Fruit fly (Drosophila melanogaster): ENCODE measurements around the gene TfIIB.

dm6 chr2L:10437317-10437716, 6.2 kb downstream of the TfIIB start, which contains the start of gene STUB1:
- no peak for TF ChIP-seq sima (GFP tag; optimal IDR thresholded peaks at IDR 0.05)
- peak; percentile 96 for TF ChIP-seq sna (GFP tag; IDR thresholded peaks at IDR 0.05; ENCODE audit: partially characterized antibody)
- TF ChIP-seq HLH3B (GFP tag; IDR thresholded peaks at IDR 0.05): no peak
- TF ChIP-seq HHEX (GFP tag; optimal IDR thresholded peaks at IDR 0.05): no peak
- TF ChIP-seq CG3163 (GFP tag; optimal IDR thresholded peaks at IDR 0.05): no peak
- TF ChIP-seq gro (GFP tag; optimal IDR thresholded peaks at IDR 0.05): peak; percentile 30
- TF ChIP-seq CG6765 (GFP tag; optimal IDR thresholded peaks at IDR 0.05): no peak
- no peak for TF ChIP-seq Bdp1 (GFP tag; optimal IDR thresholded peaks at IDR 0.05)
- no peak for TF ChIP-seq psq (GFP tag; optimal IDR thresholded peaks at IDR 0.05)
- TF ChIP-seq CG6254 (GFP tag; optimal IDR thresholded peaks at IDR 0.05): no peak
- TF ChIP-seq Spps (tag; optimal IDR thresholded peaks at IDR 0.05): no peak
- TF ChIP-seq twi (tag; optimal IDR thresholded peaks at IDR 0.05): no peak
- no peak for TF ChIP-seq CG12299 (tag; optimal IDR thresholded peaks at IDR 0.05)
- TF ChIP-seq CG8944 (GFP tag; optimal IDR thresholded peaks at IDR 0.05): no peak
